Fruit fly (Drosophila melanogaster) whole organism, embryonic: ENCODE results near the gene ZnT63C.

Experiments
- Abd-B ChIP-seq: fragments of 200-800 bp; sonication (Bioruptor generic); optimal IDR thresholded peaks from 2 replicates; lab custom pipeline; 2018; ENCODE audit warnings: missing biosample characterization, mild to moderate bottlenecking, missing genetic modification characterization, moderate library complexity
- Asciz ChIP-seq: fragments of 200-800 bp; sonication (Bioruptor generic); optimal IDR thresholded peaks from 2 replicates; lab custom pipeline; 2017; ENCODE audit warnings: missing biosample characterization, mild to moderate bottlenecking, missing genetic modification characterization, missing genetic modification reagents
- CG10267 ChIP-seq: fragments of 200-800 bp; sonication (Bioruptor generic); optimal IDR thresholded peaks from 2 replicates; lab custom pipeline; 2018; ENCODE audit warnings: missing biosample characterization, mild to moderate bottlenecking, missing genetic modification characterization, moderate library complexity
- CG10654 ChIP-seq: fragments of 200-800 bp; sonication (Bioruptor generic); optimal IDR thresholded peaks from 2 replicates; lab custom pipeline; 2016; ENCODE audit warnings: missing biosample characterization, missing genetic modification characterization
- CG11696 ChIP-seq: fragments of 200-800 bp; sonication (Bioruptor generic); IDR thresholded peaks from 2 replicates; pipeline ENCODE4 v1.3.6; 2022; ENCODE audit warnings: missing biosample characterization, missing genetic modification characterization
- CG12071 ChIP-seq: fragments of 200-800 bp; sonication (Bioruptor generic); optimal IDR thresholded peaks from 3 replicates; lab custom pipeline; 2018; ENCODE audit warnings: missing biosample characterization, mild to moderate bottlenecking, missing genetic modification characterization
- CG13287 ChIP-seq: fragments of 200-800 bp; sonication (Bioruptor generic); IDR thresholded peaks from 2 replicates; pipeline ENCODE4 v1.3.6; 2022; ENCODE audit warnings: missing biosample characterization, missing genetic modification characterization; ENCODE audit not compliant: partially characterized antibody
- CG13775 ChIP-seq: fragments of 200-800 bp; sonication (Bioruptor generic); optimal IDR thresholded peaks from 3 replicates; lab custom pipeline; 2017; ENCODE audit warnings: missing biosample characterization, mild to moderate bottlenecking, missing genetic modification characterization
- CG14050 ChIP-seq: fragments of 200-800 bp; sonication (Bioruptor generic); IDR thresholded peaks from 3 replicates; pipeline ENCODE4 v1.3.6; 2022; ENCODE audit warnings: missing biosample characterization, missing genetic modification characterization
- CG15601 ChIP-seq: fragments of 200-800 bp; sonication (Bioruptor generic); optimal IDR thresholded peaks from 3 replicates; lab custom pipeline; 2019; ENCODE audit warnings: missing biosample characterization, mild to moderate bottlenecking, missing genetic modification characterization, moderate library complexity
- CG16813 ChIP-seq: fragments of 200-800 bp; sonication (Bioruptor generic); IDR thresholded peaks from 3 replicates; pipeline ENCODE4 v1.3.6; 2022; ENCODE audit warnings: missing biosample characterization, missing genetic modification characterization; ENCODE audit not compliant: partially characterized antibody
- CG18262 ChIP-seq: fragments of 200-800 bp; optimal IDR thresholded peaks from 3 replicates; lab custom pipeline; 2019; ENCODE audit warnings: missing biosample characterization, mild to moderate bottlenecking, missing genetic modification characterization, moderate library complexity
- CG32532 ChIP-seq: fragments of 200-800 bp; sonication (Bioruptor generic); IDR thresholded peaks from 2 replicates; pipeline ENCODE4 v1.3.6; 2022; ENCODE audit warnings: missing biosample characterization, missing genetic modification characterization
- CG34224 ChIP-seq: fragments of 200-800 bp; sonication (Bioruptor generic); IDR thresholded peaks from 3 replicates; pipeline ENCODE4 v1.3.6; 2022; ENCODE audit warnings: missing biosample characterization, missing genetic modification characterization; ENCODE audit not compliant: partially characterized antibody
- CG4730 ChIP-seq: fragments of 200-800 bp; sonication (Bioruptor generic); IDR thresholded peaks from 2 replicates; pipeline ENCODE4 v1.3.6; 2022; ENCODE audit warnings: missing biosample characterization, missing genetic modification characterization
- CG6813 ChIP-seq: fragments of 200-800 bp; sonication (Bioruptor generic); optimal IDR thresholded peaks from 2 replicates; lab custom pipeline; 2017; ENCODE audit warnings: missing biosample characterization, missing genetic modification characterization, mild to moderate bottlenecking, moderate library complexity, missing genetic modification reagents
- CG7839 ChIP-seq: fragments of 200-800 bp; sonication (Bioruptor generic); optimal IDR thresholded peaks from 3 replicates; lab custom pipeline; 2018; ENCODE audit warnings: missing biosample characterization, mild to moderate bottlenecking, missing genetic modification characterization, moderate library complexity
- CG8089 ChIP-seq: fragments of 200-800 bp; sonication (Bioruptor generic); optimal IDR thresholded peaks from 3 replicates; lab custom pipeline; 2016; ENCODE audit warnings: missing biosample characterization, missing genetic modification characterization
- CG8944 ChIP-seq: fragments of 200-800 bp; sonication (Bioruptor generic); optimal IDR thresholded peaks from 3 replicates; lab custom pipeline; 2016; ENCODE audit warnings: missing biosample characterization, missing genetic modification characterization
- Gug ChIP-seq: fragments of 200-800 bp; sonication (Bioruptor generic); IDR thresholded peaks from 4 replicates; pipeline ENCODE4 v1.3.6; 2022; ENCODE audit warnings: missing biosample characterization, missing genetic modification characterization
- Kr ChIP-seq: fragments of 200-800 bp; sonication (Bioruptor generic); optimal IDR thresholded peaks from 2 replicates; lab custom pipeline; 2017; ENCODE audit warnings: missing biosample characterization, mild to moderate bottlenecking, missing genetic modification characterization
- Mad ChIP-seq: fragments of 200-800 bp; sonication (Bioruptor generic); optimal IDR thresholded peaks from 2 replicates; lab custom pipeline; 2016; ENCODE audit warnings: missing biosample characterization, missing genetic modification characterization
- NC2β ChIP-seq: fragments of 200-800 bp; sonication (Bioruptor generic); optimal IDR thresholded peaks from 2 replicates; lab custom pipeline; 2016; ENCODE audit warnings: missing biosample characterization, missing genetic modification characterization
- Neu2 ChIP-seq: fragments of 200-800 bp; sonication (Bioruptor generic); optimal IDR thresholded peaks from 3 replicates; lab custom pipeline; 2016; ENCODE audit warnings: missing biosample characterization, missing genetic modification characterization, borderline replicate concordance
- Rfx ChIP-seq: fragments of 200-800 bp; sonication (Bioruptor generic); IDR thresholded peaks from 2 replicates; pipeline ENCODE4 v1.3.6; 2022; ENCODE audit warnings: missing biosample characterization, missing genetic modification characterization
- YL-1 ChIP-seq: fragments of 200-800 bp; sonication (Bioruptor generic); optimal IDR thresholded peaks from 3 replicates; lab custom pipeline; 2017; ENCODE audit warnings: missing biosample characterization, mild to moderate bottlenecking, missing genetic modification characterization
- bigmax ChIP-seq: fragments of 200-800 bp; sonication (Bioruptor generic); optimal IDR thresholded peaks from 2 replicates; lab custom pipeline; 2018; ENCODE audit warnings: missing biosample characterization, mild to moderate bottlenecking, missing genetic modification characterization
- chif ChIP-seq, 2 experiments: fragments of 200-800 bp; sonication (Bioruptor generic); optimal IDR thresholded peaks; 3 replicates each; lab custom pipeline; 2016; ENCODE audit warnings: missing biosample characterization in 2 of 2, missing genetic modification characterization in 2 of 2
- crp ChIP-seq, 2 experiments: fragments of 200-800 bp; sonication (Bioruptor generic); optimal IDR thresholded peaks; 2 replicates in 1 of 2; 3 replicates in 1 of 2; lab custom pipeline; 2017; ENCODE audit warnings: missing biosample characterization in 2 of 2, missing genetic modification characterization in 2 of 2, mild to moderate bottlenecking in 1 of 2, moderate library complexity in 1 of 2
- dan ChIP-seq: fragments of 200-800 bp; sonication (Bioruptor generic); IDR thresholded peaks from 2 replicates; pipeline ENCODE4 v1.3.6; 2022; ENCODE audit warnings: missing biosample characterization, missing genetic modification characterization
- disco-r ChIP-seq: fragments of 200-800 bp; sonication (Bioruptor generic); optimal IDR thresholded peaks from 2 replicates; lab custom pipeline; 2016; ENCODE audit warnings: missing biosample characterization, missing genetic modification characterization
- emc ChIP-seq: fragments of 200-800 bp; sonication (Bioruptor generic); optimal IDR thresholded peaks from 2 replicates; lab custom pipeline; 2016; ENCODE audit warnings: missing biosample characterization, missing genetic modification characterization
- en ChIP-seq: fragments of 200-800 bp; sonication (Bioruptor generic); optimal IDR thresholded peaks from 2 replicates; lab custom pipeline; 2016; ENCODE audit warnings: missing biosample characterization, missing genetic modification characterization
- esg ChIP-seq: fragments of 200-800 bp; sonication (Bioruptor generic); conservative IDR thresholded peaks from 2 replicates; pipeline ENCODE4 v1.3.6; 2022; ENCODE audit warnings: missing biosample characterization, missing genetic modification characterization
- grau ChIP-seq: fragments of 200-800 bp; optimal IDR thresholded peaks from 3 replicates; lab custom pipeline; 2019; ENCODE audit warnings: missing biosample characterization, mild to moderate bottlenecking, missing genetic modification characterization, moderate library complexity
- gsb ChIP-seq: fragments of 200-800 bp; sonication (Bioruptor generic); IDR thresholded peaks from 2 replicates; pipeline ENCODE4 v1.3.6; 2022; ENCODE audit warnings: missing biosample characterization, missing genetic modification characterization
- hbn ChIP-seq: fragments of 200-800 bp; sonication (Bioruptor generic); IDR thresholded peaks from 2 replicates; pipeline ENCODE4 v1.3.6; 2022; ENCODE audit warnings: missing biosample characterization, missing genetic modification characterization; ENCODE audit not compliant: partially characterized antibody
- lilli ChIP-seq: fragments of 200-800 bp; sonication (Bioruptor generic); optimal IDR thresholded peaks from 3 replicates; lab custom pipeline; 2016; ENCODE audit warnings: missing biosample characterization, missing genetic modification characterization
- lola ChIP-seq, 3 experiments: fragments of >200 bp in 2 of 3; fragments of 200-800 bp in 1 of 3; sonication (Bioruptor generic) in 1 of 3; optimal IDR thresholded peaks; 2 replicates each; lab custom pipeline; 2017 to 2019; ENCODE audit warnings: missing biosample characterization in 3 of 3, missing genetic modification characterization in 3 of 3, mild to moderate bottlenecking in 1 of 3, moderate library complexity in 1 of 3
- lov ChIP-seq, 2 experiments: fragments of 200-800 bp in 1 of 2; fragments of >200 bp in 1 of 2; sonication (Bioruptor generic) in 1 of 2; IDR thresholded peaks in 1 of 2; optimal IDR thresholded peaks in 1 of 2; 2 replicates in 1 of 2; 3 replicates in 1 of 2; pipeline versions ENCODE4 v1.3.6 to Lab custom; 2017 to 2022; ENCODE audit warnings: missing biosample characterization in 1 of 2, missing genetic modification characterization in 1 of 2
- nau ChIP-seq: fragments of 200-800 bp; sonication (Bioruptor generic); optimal IDR thresholded peaks from 3 replicates; lab custom pipeline; 2017; ENCODE audit warnings: missing biosample characterization, mild to moderate bottlenecking, missing genetic modification characterization, missing genetic modification reagents
- pita ChIP-seq: fragments of 200-800 bp; sonication (Bioruptor generic); optimal IDR thresholded peaks from 2 replicates; lab custom pipeline; 2017; ENCODE audit warnings: missing biosample characterization, mild to moderate bottlenecking, missing genetic modification characterization
- psq ChIP-seq: fragments of 200-800 bp; sonication (Bioruptor generic); optimal IDR thresholded peaks from 2 replicates; lab custom pipeline; 2017; ENCODE audit warnings: missing biosample characterization, missing genetic modification characterization
- run ChIP-seq: fragments of 200-800 bp; sonication (Bioruptor generic); optimal IDR thresholded peaks from 3 replicates; lab custom pipeline; 2018; ENCODE audit warnings: missing biosample characterization, mild to moderate bottlenecking, missing genetic modification characterization
- salm ChIP-seq: fragments of 200-800 bp; sonication (Bioruptor generic); optimal IDR thresholded peaks from 2 replicates; lab custom pipeline; 2018; ENCODE audit warnings: missing biosample characterization, mild to moderate bottlenecking, missing genetic modification characterization
- sens-2 ChIP-seq: fragments of 200-800 bp; sonication (Bioruptor generic); IDR thresholded peaks from 2 replicates; pipeline ENCODE4 v1.3.6; 2022; ENCODE audit warnings: missing biosample characterization, missing genetic modification characterization
- toy ChIP-seq: fragments of 200-800 bp; sonication (Bioruptor generic); IDR thresholded peaks from 2 replicates; pipeline ENCODE4 v1.3.6; 2022; ENCODE audit warnings: missing biosample characterization, missing genetic modification characterization
- ttk ChIP-seq: fragments of 200-800 bp; sonication (Bioruptor generic); IDR thresholded peaks from 2 replicates; pipeline ENCODE4 v2.1.2; 2022; ENCODE audit warnings: missing biosample characterization, missing genetic modification characterization

Gene ZnT63C

DNA sequence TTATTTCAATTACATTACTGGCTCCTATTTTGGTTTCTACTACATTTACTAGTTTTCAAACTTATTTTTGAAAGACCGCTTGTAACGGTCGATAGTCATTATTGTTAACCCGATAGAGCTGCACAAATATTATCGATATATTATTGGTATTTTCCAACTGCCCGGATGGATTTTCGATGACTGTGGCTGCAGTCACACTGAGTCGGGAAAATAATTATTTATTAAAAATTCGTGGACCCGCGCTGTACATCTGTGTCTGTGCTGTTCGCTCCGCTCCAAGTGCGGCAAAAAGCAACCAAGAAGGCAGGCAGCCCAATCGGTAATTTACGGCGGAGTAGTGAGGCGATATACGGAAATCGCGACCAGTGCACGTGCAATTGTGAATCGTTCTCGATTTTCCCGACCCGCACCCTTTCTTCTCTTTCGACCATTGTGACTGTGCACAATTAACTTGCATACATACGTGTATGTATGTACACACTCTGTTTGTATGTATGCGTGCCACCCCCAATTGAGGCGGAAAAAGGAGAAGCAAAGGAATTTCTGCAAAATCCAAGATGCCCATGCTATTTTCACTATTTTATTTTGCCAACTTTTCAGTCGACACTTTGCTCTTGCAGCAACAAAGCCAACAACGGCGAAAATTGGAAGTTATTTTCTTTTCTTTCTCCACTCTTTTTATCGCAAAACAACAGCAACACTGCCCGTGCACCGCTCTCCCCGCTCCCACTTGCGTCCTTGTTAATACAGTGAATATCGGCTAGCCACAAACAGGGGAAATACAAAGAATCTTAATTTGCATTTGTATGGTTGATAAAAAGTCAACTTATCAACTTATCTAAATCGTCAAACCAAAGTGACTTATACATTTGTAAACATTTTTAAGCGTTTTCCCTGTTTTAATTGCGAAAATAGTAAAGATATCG is at the start of gene ZnT63C (continued):
- peak; percentile 22; the same call in 1 of the 2 replicates for TF ChIP-seq ttk (GFP tag; lab: Robert Waterston, UW)
- no peak for TF ChIP-seq gsb
- TF ChIP-seq lilli (GFP tag; lab: Kevin White, UChicago), result no peak
- TF ChIP-seq NC2β (GFP tag; lab: Kevin White, UChicago), result no peak
- TF ChIP-seq crp (GFP tag; optimal IDR thresholded peaks at IDR 0.05; lab: Kevin White, UChicago), result no peak
- TF ChIP-seq CG10267 (tag; lab: Kevin White, UChicago), result no peak
- TF ChIP-seq dan (GFP tag; lab: Robert Waterston, UW), result no peak
- peak; percentile 86 for TF ChIP-seq CG34224 (GFP tag; lab: Robert Waterston, UW)
- no peak for TF ChIP-seq chif (GFP tag; optimal IDR thresholded peaks at IDR 0.05; lab: Kevin White, UChicago)
- no peak for TF ChIP-seq toy (GFP tag; lab: Robert Waterston, UW)
- TF ChIP-seq bigmax (GFP tag; lab: Kevin White, UChicago), result no peak
- TF ChIP-seq CG16813 (GFP tag; lab: Robert Waterston, UW), result peak; percentile 83
- TF ChIP-seq CG11696 (GFP tag; lab: Robert Waterston, UW), result no peak
- TF ChIP-seq CG7839, result no peak
- TF ChIP-seq CG4730 (GFP tag; lab: Robert Waterston, UW), result no peak
- no peak for TF ChIP-seq CG8089
- no peak for TF ChIP-seq emc (GFP tag; lab: Kevin White, UChicago)
- no peak for TF ChIP-seq CG32532 (GFP tag; lab: Robert Waterston, UW)
- TF ChIP-seq Abd-B, result no peak
- no peak for TF ChIP-seq disco-r (GFP tag; lab: Kevin White, UChicago)
- no peak for TF ChIP-seq en (GFP tag; lab: Kevin White, UChicago)
- TF ChIP-seq nau (GFP tag; lab: Kevin White, UChicago), result no peak
- TF ChIP-seq lola (GFP tag; optimal IDR thresholded peaks at IDR 0.05; lab: Kevin White, UChicago), result no peak
- no peak for TF ChIP-seq Neu2 (GFP tag; lab: Kevin White, UChicago)
- no peak for TF ChIP-seq psq (GFP tag; lab: Kevin White, UChicago)
- TF ChIP-seq Mad (GFP tag; lab: Kevin White, UChicago), result peak; percentile 14
- no peak for TF ChIP-seq CG15601 (tag; lab: Kevin White, UChicago)
- TF ChIP-seq Kr (GFP tag; lab: Kevin White, UChicago), result no peak
- TF ChIP-seq CG14050 (GFP tag; lab: Robert Waterston, UW), result no peak
- no peak for TF ChIP-seq CG13775 (GFP tag; lab: Kevin White, UChicago)
- TF ChIP-seq grau (tag; lab: Kevin White, UChicago), result peak; percentile 75
- TF ChIP-seq YL-1 (GFP tag; lab: Kevin White, UChicago), result peak; percentile 72
- TF ChIP-seq Rfx (GFP tag; lab: Robert Waterston, UW), result no peak
- no peak for TF ChIP-seq lov (optimal IDR thresholded peaks at IDR 0.05; lab: Kevin White, UChicago)
- TF ChIP-seq lov (GFP tag; IDR thresholded peaks at IDR 0.05; lab: Robert Waterston, UW), result no peak
- no peak for TF ChIP-seq CG6813 (GFP tag; lab: Kevin White, UChicago)
- peak; percentile 1 for TF ChIP-seq run (tag; lab: Kevin White, UChicago)
- peak; percentile 4 for TF ChIP-seq CG12071 (GFP tag; lab: Kevin White, UChicago)
- TF ChIP-seq CG18262 (tag; lab: Kevin White, UChicago), result no peak
- TF ChIP-seq esg (GFP tag; lab: Robert Waterston, UW), result no peak
- TF ChIP-seq CG10654 (GFP tag; lab: Kevin White, UChicago), result no peak
- no peak for TF ChIP-seq pita (GFP tag; lab: Kevin White, UChicago)
- no peak for TF ChIP-seq CG8944 (GFP tag; lab: Kevin White, UChicago)
- no peak for TF ChIP-seq Asciz (GFP tag; lab: Kevin White, UChicago)
- no peak for TF ChIP-seq Gug
- TF ChIP-seq salm (tag; lab: Kevin White, UChicago), result no peak
- TF ChIP-seq sens-2 (GFP tag; lab: Robert Waterston, UW), result no peak
- peak; percentile 85 for TF ChIP-seq CG13287
- peak; percentile 70 for TF ChIP-seq hbn (GFP tag; lab: Robert Waterston, UW)
